Worm (Caenorhabditis elegans) whole organism, L4 larva: ENCODE measurements around the gene nep-11.

ENCODE experiments used
- R02D3.7 ChIP-seq: fragments of 150-350 bp; sonication (generic microtip); optimal IDR thresholded peaks from 3 replicates; lab custom pipeline; 2014; ENCODE audit warnings: missing biosample characterization, missing genetic modification characterization
- T26A8.4 ChIP-seq: fragments of 200-800 bp; sonication (Bioruptor generic); IDR thresholded peaks from 2 replicates; pipeline ENCODE4 v1.3.6; 2022; ENCODE audit warnings: missing genetic modification characterization, missing compliant biosample characterization
- Y75B8A.6 ChIP-seq: fragments of 200-800 bp; sonication (Bioruptor generic); IDR thresholded peaks from 2 replicates; pipeline ENCODE4 v1.3.6; 2022; ENCODE audit warnings: missing genetic modification reagents, missing genetic modification characterization, missing compliant biosample characterization
- ZK546.5 ChIP-seq, 2 experiments: sonication (generic microtip); optimal IDR thresholded peaks; 2 replicates each; lab custom pipeline; 2017; ENCODE audit warnings: missing biosample characterization in 2 of 2, missing genetic modification characterization in 2 of 2
- aha-1 ChIP-seq: fragments of 150-350 bp; peaks from one replicate; lab custom pipeline; 2014; ENCODE audit warnings: missing biosample characterization, missing genetic modification characterization
- ama-1 ChIP-seq: fragments of 150-350 bp; optimal IDR thresholded peaks from 2 replicates; lab custom pipeline; 2014; ENCODE audit warnings: inconsistent platforms, mixed read lengths
- attf-4 ChIP-seq: sonication (generic microtip); optimal IDR thresholded peaks from 3 replicates; lab custom pipeline; 2017; ENCODE audit warnings: missing biosample characterization, missing genetic modification characterization
- ceh-20 ChIP-seq: fragments of 200-800 bp; sonication (Bioruptor generic); IDR thresholded peaks from 2 replicates; pipeline ENCODE4 v1.3.6; 2022; ENCODE audit warnings: missing genetic modification reagents, missing genetic modification characterization, missing compliant biosample characterization
- ceh-28 ChIP-seq: fragments of 150-350 bp; optimal IDR thresholded peaks from 2 replicates; lab custom pipeline; 2014; ENCODE audit warnings: missing biosample characterization, missing genetic modification reagents, missing genetic modification characterization
- ceh-32 ChIP-seq: sonication (generic microtip); optimal IDR thresholded peaks from 2 replicates; lab custom pipeline; 2016; ENCODE audit warnings: mild to moderate bottlenecking, missing genetic modification characterization, missing compliant biosample characterization; ENCODE audit not compliant: poor library complexity
- ceh-82 ChIP-seq: sonication (generic microtip); optimal IDR thresholded peaks from 2 replicates; lab custom pipeline; 2017; ENCODE audit warnings: missing biosample characterization, missing genetic modification characterization
- cey-2 ChIP-seq: sonication (generic microtip); optimal IDR thresholded peaks from 3 replicates; lab custom pipeline; 2017; ENCODE audit warnings: missing genetic modification characterization, mild to moderate bottlenecking, missing compliant biosample characterization, antibody characterized with exemption, borderline replicate concordance; ENCODE audit not compliant: insufficient read depth
- daf-12 ChIP-seq: fragments of 150-350 bp; optimal IDR thresholded peaks from 2 replicates; lab custom pipeline; 2014; ENCODE audit warnings: missing biosample characterization, missing genetic modification reagents, missing genetic modification characterization
- daf-8 ChIP-seq: fragments of 200-800 bp; sonication (Bioruptor generic); IDR thresholded peaks from 2 replicates; pipeline ENCODE4 v1.3.6; 2022; ENCODE audit warnings: missing genetic modification characterization, missing compliant biosample characterization
- dmd-9 ChIP-seq: fragments of 200-800 bp; sonication (Bioruptor generic); IDR thresholded peaks from 2 replicates; pipeline ENCODE4 v1.3.6; 2022; ENCODE audit warnings: missing genetic modification reagents, missing genetic modification characterization, missing compliant biosample characterization
- dpl-1 ChIP-seq: fragments of 150-350 bp; optimal IDR thresholded peaks from 2 replicates; lab custom pipeline; 2014; ENCODE audit warnings: missing biosample characterization, missing genetic modification reagents, missing genetic modification characterization
- dve-1 ChIP-seq: sonication (generic microtip); optimal IDR thresholded peaks from 2 replicates; lab custom pipeline; 2017; ENCODE audit warnings: antibody characterized with exemption, mild to moderate bottlenecking, missing genetic modification characterization, missing compliant biosample characterization; ENCODE audit not compliant: insufficient read depth
- egl-27 ChIP-seq: sonication (generic microtip); optimal IDR thresholded peaks from 3 replicates; lab custom pipeline; 2017; ENCODE audit warnings: missing biosample characterization, missing genetic modification reagents, missing genetic modification characterization
- fos-1 ChIP-seq: fragments of 150-350 bp; optimal IDR thresholded peaks from 2 replicates; lab custom pipeline; 2014; ENCODE audit warnings: missing biosample characterization, missing genetic modification characterization
- gei-8 ChIP-seq: fragments of 200-800 bp; sonication (Bioruptor generic); optimal IDR thresholded peaks from 2 replicates; lab custom pipeline; 2018; ENCODE audit warnings: mild to moderate bottlenecking, missing genetic modification characterization, missing compliant biosample characterization
- hmg-1.1 ChIP-seq: fragments of 200-800 bp; sonication (Bioruptor generic); IDR thresholded peaks from 2 replicates; pipeline ENCODE4 v1.3.6; 2022; ENCODE audit warnings: missing genetic modification reagents, missing genetic modification characterization, missing compliant biosample characterization
- lim-7 ChIP-seq: fragments of 200-800 bp; sonication (Bioruptor generic); IDR thresholded peaks from 2 replicates; pipeline ENCODE4 v1.3.6; 2022; ENCODE audit warnings: missing genetic modification characterization, missing compliant biosample characterization
- lin-1 ChIP-seq: fragments of 200-800 bp; sonication (Bioruptor generic); IDR thresholded peaks from 2 replicates; pipeline ENCODE4 v1.3.6; 2022; ENCODE audit warnings: missing genetic modification reagents, missing genetic modification characterization, missing compliant biosample characterization
- lin-29 ChIP-seq: fragments of 200-800 bp; sonication (Bioruptor generic); IDR thresholded peaks from 2 replicates; pipeline ENCODE4 v1.3.6; 2022; ENCODE audit warnings: missing genetic modification reagents, missing genetic modification characterization, missing compliant biosample characterization
- lin-38 ChIP-seq: fragments of 200-800 bp; sonication (Bioruptor generic); IDR thresholded peaks from 2 replicates; pipeline ENCODE4 v1.3.6; 2022; ENCODE audit warnings: missing genetic modification reagents, missing genetic modification characterization, missing compliant biosample characterization
- madf-9 ChIP-seq: fragments of 200-800 bp; sonication (Bioruptor generic); conservative IDR thresholded peaks from 2 replicates; pipeline ENCODE4 v1.3.6; 2022; ENCODE audit warnings: missing genetic modification reagents, missing genetic modification characterization, missing compliant biosample characterization
- mdt-29 ChIP-seq: fragments of 200-800 bp; sonication (Bioruptor generic); IDR thresholded peaks from 2 replicates; pipeline ENCODE4 v1.3.6; 2022; ENCODE audit warnings: missing genetic modification reagents, missing genetic modification characterization, missing compliant biosample characterization
- mep-1 ChIP-seq: fragments of 150-350 bp; sonication (generic microtip); optimal IDR thresholded peaks from 3 replicates; lab custom pipeline; 2014; ENCODE audit warnings: missing biosample characterization, missing genetic modification characterization
- mxl-2 ChIP-seq: fragments of 200-800 bp; sonication (Bioruptor generic); conservative IDR thresholded peaks from 2 replicates; pipeline ENCODE4 v1.3.6; 2022; ENCODE audit warnings: missing genetic modification reagents, missing genetic modification characterization, missing compliant biosample characterization
- mxl-3 ChIP-seq: fragments of 200-800 bp; sonication (Bioruptor generic); optimal IDR thresholded peaks from 2 replicates; lab custom pipeline; 2018; ENCODE audit warnings: mild to moderate bottlenecking, missing genetic modification characterization, missing compliant biosample characterization
- nhr-10 ChIP-seq: fragments of 150-350 bp; optimal IDR thresholded peaks from 2 replicates; lab custom pipeline; 2014; ENCODE audit warnings: missing biosample characterization, missing genetic modification characterization
- nhr-102 ChIP-seq: sonication (generic microtip); optimal IDR thresholded peaks from 2 replicates; lab custom pipeline; 2016; ENCODE audit warnings: mild to moderate bottlenecking, missing genetic modification characterization, moderate library complexity, missing compliant biosample characterization
- nhr-237 ChIP-seq: sonication (generic microtip); optimal IDR thresholded peaks from 2 replicates; lab custom pipeline; 2017; ENCODE audit warnings: missing biosample characterization, missing genetic modification characterization
- nhr-25 ChIP-seq: sonication (generic microtip); optimal IDR thresholded peaks from 2 replicates; lab custom pipeline; 2017; ENCODE audit warnings: missing genetic modification characterization, mild to moderate bottlenecking, missing compliant biosample characterization, antibody characterized with exemption, moderate library complexity, borderline replicate concordance; ENCODE audit not compliant: insufficient read depth
- nhr-41 ChIP-seq: fragments of 200-800 bp; sonication (Bioruptor generic); IDR thresholded peaks from 2 replicates; pipeline ENCODE4 v1.3.6; 2022; ENCODE audit warnings: missing genetic modification reagents, missing genetic modification characterization, missing compliant biosample characterization
- nhr-42 ChIP-seq: fragments of 200-800 bp; sonication (Bioruptor generic); IDR thresholded peaks from 2 replicates; pipeline ENCODE4 v1.3.6; 2022; ENCODE audit warnings: missing genetic modification characterization, missing compliant biosample characterization
- nhr-6 ChIP-seq: fragments of 150-350 bp; optimal IDR thresholded peaks from 2 replicates; lab custom pipeline; 2014; ENCODE audit warnings: missing biosample characterization, missing genetic modification characterization
- nhr-76 ChIP-seq: fragments of 150-350 bp; optimal IDR thresholded peaks from 2 replicates; lab custom pipeline; 2014; ENCODE audit warnings: missing biosample characterization, missing genetic modification characterization
- pha-4 ChIP-seq, 2 experiments: fragments of 150-350 bp in 1 of 2; fragments of 200-800 bp in 1 of 2; sonication (Bioruptor generic) in 1 of 2; IDR thresholded peaks in 1 of 2; optimal IDR thresholded peaks in 1 of 2; 2 replicates each; pipeline versions ENCODE4 v1.3.6 to Lab custom; 2014 to 2022; ENCODE audit warnings: missing genetic modification characterization in 2 of 2, missing genetic modification reagents in 2 of 2, missing biosample characterization in 1 of 2, missing compliant biosample characterization in 1 of 2
- pqm-1 ChIP-seq: sonication (generic microtip); optimal IDR thresholded peaks from 2 replicates; lab custom pipeline; 2017; ENCODE audit warnings: missing biosample characterization, missing genetic modification characterization
- sdz-12 ChIP-seq: fragments of 200-800 bp; sonication (Bioruptor generic); optimal IDR thresholded peaks from 2 replicates; lab custom pipeline; 2018; ENCODE audit warnings: mild to moderate bottlenecking, missing genetic modification characterization, missing compliant biosample characterization
- skn-1 ChIP-seq: fragments of 150-350 bp; optimal IDR thresholded peaks from 2 replicates; lab custom pipeline; 2014; ENCODE audit warnings: missing biosample characterization, missing genetic modification characterization
- snpc-4 ChIP-seq: fragments of 150-350 bp; optimal IDR thresholded peaks from 2 replicates; lab custom pipeline; 2014; ENCODE audit warnings: missing biosample characterization, missing genetic modification characterization
- spr-3 ChIP-seq: fragments of 200-800 bp; sonication (Bioruptor generic); optimal IDR thresholded peaks from 2 replicates; lab custom pipeline; 2018; ENCODE audit warnings: mild to moderate bottlenecking, missing genetic modification characterization, missing compliant biosample characterization
- tra-1 ChIP-seq: fragments of 200-800 bp; sonication (Bioruptor generic); IDR thresholded peaks from 2 replicates; pipeline ENCODE4 v1.3.6; 2022; ENCODE audit warnings: missing genetic modification reagents, missing genetic modification characterization, missing compliant biosample characterization
- unc-62 ChIP-seq, 3 experiments: fragments of 150-350 bp in 1 of 3; sonication (generic microtip); optimal IDR thresholded peaks in 2 of 3; peaks in 1 of 3; 1 replicate in 1 of 3; 2 replicates in 2 of 3; lab custom pipeline; 2014 to 2017; ENCODE audit warnings: missing biosample characterization in 3 of 3, missing genetic modification characterization in 3 of 3, missing genetic modification reagents in 3 of 3, missing genotype in 1 of 3
- vab-7 ChIP-seq: fragments of 200-800 bp; sonication (Bioruptor generic); IDR thresholded peaks from 2 replicates; pipeline ENCODE4 v1.3.6; 2022; ENCODE audit warnings: missing genetic modification reagents, missing genetic modification characterization, missing compliant biosample characterization
- zfp-2 ChIP-seq: sonication (generic microtip); optimal IDR thresholded peaks from 2 replicates; lab custom pipeline; 2016; ENCODE audit warnings: mild to moderate bottlenecking, missing genetic modification characterization, missing compliant biosample characterization
- zip-2 ChIP-seq: fragments of 150-350 bp; optimal IDR thresholded peaks from 2 replicates; lab custom pipeline; 2014; ENCODE audit warnings: missing biosample characterization, missing genetic modification characterization
- ztf-7 ChIP-seq: fragments of 150-350 bp; optimal IDR thresholded peaks from 2 replicates; lab custom pipeline; 2014; ENCODE audit warnings: missing biosample characterization, missing genetic modification characterization

nep-11 gene

DNA sequence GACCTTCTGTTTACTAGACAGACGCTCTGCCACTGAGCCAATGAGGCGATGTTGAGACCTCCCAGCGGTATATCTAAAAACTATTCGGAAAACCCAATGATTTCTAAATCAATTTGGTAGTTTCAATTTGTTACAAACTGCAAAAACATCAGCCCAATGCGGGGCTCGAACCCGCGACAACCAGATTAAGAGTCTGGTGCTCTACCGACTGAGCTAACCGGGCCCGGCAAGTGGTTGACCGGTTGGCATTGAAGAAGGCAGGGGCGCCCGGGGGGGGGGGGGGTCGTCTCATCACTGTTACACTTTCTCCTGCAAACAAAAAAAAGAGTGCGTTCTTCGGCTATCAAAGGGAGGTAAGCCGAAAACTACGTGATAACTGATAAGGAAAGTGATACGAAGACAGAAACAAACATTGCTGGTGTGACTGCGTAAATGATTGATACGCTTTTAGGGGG, 13.9 kb upstream of the nep-11 start (continued):
- no peak for TF ChIP-seq ceh-82
- no peak for TF ChIP-seq daf-8 (GFP tag; lab: Robert Waterston, UW)
- TF ChIP-seq tra-1: peak; percentile 90
- peak; percentile 50 for TF ChIP-seq nhr-102 (tag; lab: Kevin White, UChicago)
- peak; percentile 75; the same call in 1 of the 2 replicates for TF ChIP-seq hmg-1.1
- no peak for TF ChIP-seq nhr-10 (tag; lab: Kevin White, UChicago)
- no peak for TF ChIP-seq nhr-237 (tag; lab: Kevin White, UChicago)
- no peak for TF ChIP-seq nhr-6
- no peak for TF ChIP-seq dpl-1
- peak; percentile 6 for TF ChIP-seq zfp-2
- no peak for TF ChIP-seq snpc-4 (tag; lab: Kevin White, UChicago)
- TF ChIP-seq egl-27: no peak
- TF ChIP-seq zip-2 (tag; lab: Kevin White, UChicago): no peak
- TF ChIP-seq nhr-42 (GFP tag; lab: Robert Waterston, UW): no peak
- peak; percentile 85 for TF ChIP-seq pha-4 (GFP tag; IDR thresholded peaks at IDR 0.05; lab: Robert Waterston, UW)
- TF ChIP-seq pha-4 (tag; optimal IDR thresholded peaks at IDR 0.05; lab: Kevin White, UChicago): no peak
- peak; percentile 62 for TF ChIP-seq spr-3 (GFP tag; lab: Kevin White, UChicago)
- TF ChIP-seq vab-7 (GFP tag; lab: Robert Waterston, UW): peak; percentile 84
- 0 out of 2 replicates have a peak, but pooled peaks have one; percentile 45 for TF ChIP-seq nhr-41 (GFP tag; lab: Robert Waterston, UW)
- TF ChIP-seq mep-1: peak; percentile 56
- no peak for TF ChIP-seq lin-29
- TF ChIP-seq skn-1 (tag; lab: Kevin White, UChicago): no peak
- no peak for TF ChIP-seq ceh-32
- TF ChIP-seq attf-4 (tag; lab: Kevin White, UChicago): no peak
- no peak for TF ChIP-seq ceh-28
- TF ChIP-seq mxl-2 (GFP tag; lab: Robert Waterston, UW): no peak
- peak; percentile 59; the same call in 1 of the 2 replicates for TF ChIP-seq ceh-20 (GFP tag; lab: Robert Waterston, UW)
- TF ChIP-seq lin-38: peak; percentile 81
- TF ChIP-seq gei-8: peak; percentile 91
- TF ChIP-seq pqm-1 (tag; lab: Kevin White, UChicago): peak; percentile 67
- TF ChIP-seq Y75B8A.6 (GFP tag; lab: Robert Waterston, UW): no peak; the same call in 1 of the 2 replicates
- no peak for TF ChIP-seq ama-1
- TF ChIP-seq daf-12 (tag; lab: Kevin White, UChicago): no peak
- peak; percentile 86 for TF ChIP-seq mdt-29 (GFP tag; lab: Robert Waterston, UW)
- TF ChIP-seq dve-1: peak; percentile 55
- TF ChIP-seq madf-9: peak; percentile 26; the same call in 1 of the 2 replicates
- TF ChIP-seq lin-1 (GFP tag; lab: Robert Waterston, UW): 0 out of 2 replicates have a peak, but pooled peaks have one; percentile 65
- peak; percentile 72; the same call in 1 of the 2 replicates for TF ChIP-seq lim-7 (GFP tag; lab: Robert Waterston, UW)
- no peak for TF ChIP-seq unc-62 (GFP tag; optimal IDR thresholded peaks at IDR 0.05 in 1 of 2; lab: Kevin White, UChicago)
- TF ChIP-seq unc-62 (tag; optimal IDR thresholded peaks at IDR 0.05; lab: Kevin White, UChicago): no peak
- TF ChIP-seq cey-2 (tag; lab: Kevin White, UChicago): no peak
- no peak for TF ChIP-seq nhr-25 (tag; lab: Kevin White, UChicago)
- TF ChIP-seq ZK546.5 (tag; optimal IDR thresholded peaks at IDR 0.05; lab: Kevin White, UChicago): no peak
- no peak for TF ChIP-seq nhr-76 (tag; lab: Kevin White, UChicago)
- TF ChIP-seq dmd-9 (GFP tag; lab: Robert Waterston, UW): peak; percentile 78
- no peak for TF ChIP-seq ztf-7 (tag; lab: Kevin White, UChicago)
- TF ChIP-seq R02D3.7: no peak
- peak; percentile 74 for TF ChIP-seq T26A8.4
- TF ChIP-seq fos-1 (tag; lab: Kevin White, UChicago): no peak
- peak; percentile 71 for TF ChIP-seq aha-1 (tag; lab: Kevin White, UChicago)
- peak; percentile 40 for TF ChIP-seq sdz-12
- TF ChIP-seq mxl-3 (GFP tag; lab: Kevin White, UChicago): peak; percentile 38
